Fruit fly (Drosophila melanogaster) whole organism, adult: Measurements from ENCODE around the gene bif.

Source experiments
- CG12768 ChIP-seq: fragments of 200-800 bp; sonication (Bioruptor generic); optimal IDR thresholded peaks from 2 replicates; lab custom pipeline; 2017; ENCODE audit warnings: missing biosample characterization, missing genetic modification characterization, mild to moderate bottlenecking, moderate library complexity, missing genetic modification reagents
- CG33017 ChIP-seq: fragments of 200-800 bp; sonication (Bioruptor generic); optimal IDR thresholded peaks from 2 replicates; lab custom pipeline; 2018; ENCODE audit warnings: missing biosample characterization, mild to moderate bottlenecking, missing genetic modification characterization, moderate library complexity
- CG5204 ChIP-seq: fragments of 200-800 bp; sonication (Bioruptor generic); optimal IDR thresholded peaks from 2 replicates; lab custom pipeline; 2016; ENCODE audit warnings: missing biosample characterization, missing genetic modification characterization
- CG7045 ChIP-seq: fragments of 200-800 bp; sonication (Bioruptor generic); optimal IDR thresholded peaks from 2 replicates; lab custom pipeline; 2017; ENCODE audit warnings: missing biosample characterization, mild to moderate bottlenecking, missing genetic modification characterization
- Clk ChIP-seq: fragments of 200-800 bp; sonication (Bioruptor generic); optimal IDR thresholded peaks from 2 replicates; lab custom pipeline; 2017; ENCODE audit warnings: missing biosample characterization, missing genetic modification characterization
- Hr96 ChIP-seq: fragments of 200-800 bp; sonication (Bioruptor generic); optimal IDR thresholded peaks from 2 replicates; lab custom pipeline; 2016; ENCODE audit warnings: missing biosample characterization, missing genetic modification characterization
- bab1 ChIP-seq: fragments of 200-800 bp; sonication (Bioruptor generic); optimal IDR thresholded peaks from 3 replicates; lab custom pipeline; 2019; ENCODE audit warnings: missing biosample characterization, mild to moderate bottlenecking, missing genetic modification characterization, moderate library complexity
- cic ChIP-seq: fragments of 200-800 bp; sonication (Bioruptor generic); optimal IDR thresholded peaks from 2 replicates; lab custom pipeline; 2017; ENCODE audit warnings: missing biosample characterization, mild to moderate bottlenecking, missing genetic modification characterization, moderate library complexity
- cnc ChIP-seq, 2 experiments: fragments of >200 bp; optimal IDR thresholded peaks; 2 replicates each; lab custom pipeline; 2017
- kay ChIP-seq: fragments of 200-800 bp; sonication (Bioruptor generic); peaks from one replicate; lab custom pipeline; 2016; ENCODE audit warnings: missing biosample characterization, missing genetic modification characterization, borderline replicate concordance
- ovo ChIP-seq: fragments of 200-800 bp; sonication (Bioruptor generic); optimal IDR thresholded peaks from 2 replicates; lab custom pipeline; 2016; ENCODE audit warnings: missing biosample characterization, missing genetic modification characterization
- pad ChIP-seq: fragments of 200-800 bp; sonication (Bioruptor generic); optimal IDR thresholded peaks from 3 replicates; lab custom pipeline; 2017; ENCODE audit warnings: missing biosample characterization, missing genetic modification characterization, mild to moderate bottlenecking, moderate library complexity, missing genetic modification reagents
- tj ChIP-seq: fragments of 200-800 bp; sonication (Bioruptor generic); optimal IDR thresholded peaks from 3 replicates; lab custom pipeline; 2017; ENCODE audit warnings: missing biosample characterization, mild to moderate bottlenecking, missing genetic modification characterization, moderate library complexity

DNA sequence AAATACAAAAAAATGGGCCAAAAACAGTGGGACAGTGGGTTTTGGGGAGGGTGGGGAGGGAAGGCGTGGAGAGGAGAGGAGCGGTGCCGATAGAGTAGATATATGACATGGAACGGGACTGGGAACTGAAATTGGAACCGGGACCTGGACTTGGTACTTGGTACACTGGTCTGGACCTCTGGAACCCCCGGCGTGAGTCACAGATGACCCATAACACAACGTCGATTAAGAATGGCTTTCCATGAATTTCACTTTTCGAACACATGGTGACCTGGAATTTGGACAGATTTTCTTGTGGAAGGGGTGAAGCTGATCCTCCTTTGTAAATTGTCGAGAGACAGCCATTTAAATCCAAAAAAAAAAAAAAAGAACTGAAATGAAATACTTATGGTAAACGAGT lies 7.9 kb downstream of the bif start:
- TF ChIP-seq Clk (GFP tag; lab: Kevin White, UChicago) (no peak), cic (no peak), cnc (optimal IDR thresholded peaks at IDR 0.05; lab: Kevin White, UChicago) (no peak), CG12768 (GFP tag; lab: Kevin White, UChicago) (no peak), CG5204 (no peak), CG7045 (GFP tag; lab: Kevin White, UChicago) (no peak), kay (GFP tag; lab: Kevin White, UChicago) (no peak), CG33017 (tag; lab: Kevin White, UChicago) (no peak), ovo (GFP tag; lab: Kevin White, UChicago) (no peak), Hr96 (GFP tag; lab: Kevin White, UChicago) (no peak), tj (GFP tag; lab: Kevin White, UChicago) (no peak), pad (GFP tag; lab: Kevin White, UChicago) (no peak), bab1 (GFP tag; lab: Kevin White, UChicago) (no peak)
